Fruit fly (Drosophila melanogaster) whole organism, embryonic: ENCODE data around the gene CG11726.
A peak's percentile ranks its signal among the peaks of the same experiment; 100 is the strongest.

ENCODE experiments used
- Awh ChIP-seq: fragments of 200-800 bp; sonication (Bioruptor generic); IDR thresholded peaks from 2 replicates; pipeline ENCODE4, ENCODE4 v1.3.6; 2022; ENCODE audit warnings: missing biosample characterization, missing genetic modification characterization
- CG1024 ChIP-seq: fragments of 200-800 bp; sonication (Bioruptor generic); IDR thresholded peaks from 2 replicates; pipeline ENCODE4 v1.3.6; 2022; ENCODE audit warnings: missing biosample characterization, missing genetic modification characterization
- CG10321 ChIP-seq: fragments of 200-800 bp; sonication (Bioruptor generic); IDR thresholded peaks from 2 replicates; pipeline ENCODE4 v1.3.6; 2022; ENCODE audit warnings: missing biosample characterization, missing genetic modification characterization
- CG10959 ChIP-seq: fragments of 200-800 bp; sonication (Bioruptor generic); IDR thresholded peaks from 2 replicates; pipeline ENCODE4 v1.3.6; 2022; ENCODE audit warnings: missing biosample characterization, missing genetic modification characterization
- CG11456 ChIP-seq: fragments of 200-800 bp; sonication (Bioruptor generic); IDR thresholded peaks from 3 replicates; pipeline ENCODE4 v1.3.6; 2022; ENCODE audit warnings: missing biosample characterization, missing genetic modification characterization
- CG12155 ChIP-seq: fragments of 200-800 bp; sonication (Bioruptor generic); optimal IDR thresholded peaks from 3 replicates; lab custom pipeline; 2016; ENCODE audit warnings: missing biosample characterization, missing genetic modification characterization
- CG12942 ChIP-seq: fragments of 200-800 bp; sonication (Bioruptor generic); optimal IDR thresholded peaks from 3 replicates; lab custom pipeline; 2016; ENCODE audit warnings: missing biosample characterization, missing genetic modification characterization
- CG15514 ChIP-seq: fragments of 200-800 bp; sonication (Bioruptor generic); optimal IDR thresholded peaks from 3 replicates; lab custom pipeline; 2017; ENCODE audit warnings: missing biosample characterization, missing genetic modification characterization, mild to moderate bottlenecking, moderate library complexity, missing genetic modification reagents
- CG17802 ChIP-seq: fragments of 200-800 bp; sonication (Bioruptor generic); optimal IDR thresholded peaks from 2 replicates; lab custom pipeline; 2018; ENCODE audit warnings: missing biosample characterization, mild to moderate bottlenecking, missing genetic modification characterization, moderate library complexity
- CG17912 ChIP-seq: fragments of 200-800 bp; sonication (Bioruptor generic); optimal IDR thresholded peaks from 2 replicates; lab custom pipeline; 2018; ENCODE audit warnings: missing biosample characterization, mild to moderate bottlenecking, missing genetic modification characterization
- CG1792 ChIP-seq: fragments of 200-800 bp; sonication (Bioruptor generic); optimal IDR thresholded peaks from 2 replicates; lab custom pipeline; 2016; ENCODE audit warnings: missing biosample characterization, missing genetic modification characterization
- CG2678 ChIP-seq: fragments of 200-800 bp; sonication (Bioruptor generic); optimal IDR thresholded peaks from 3 replicates; lab custom pipeline; 2019; ENCODE audit warnings: missing biosample characterization, mild to moderate bottlenecking, missing genetic modification characterization, moderate library complexity
- CG2712 ChIP-seq: fragments of 200-800 bp; optimal IDR thresholded peaks from 3 replicates; lab custom pipeline; 2019; ENCODE audit warnings: missing biosample characterization, mild to moderate bottlenecking, missing genetic modification characterization, moderate library complexity
- CG30403 ChIP-seq: fragments of 200-800 bp; sonication (Bioruptor generic); optimal IDR thresholded peaks from 3 replicates; lab custom pipeline; 2016; ENCODE audit warnings: missing biosample characterization, missing genetic modification characterization
- CG32772 ChIP-seq: fragments of 200-800 bp; sonication (Bioruptor generic); IDR thresholded peaks from 2 replicates; pipeline ENCODE4 v1.3.6; 2022; ENCODE audit warnings: missing biosample characterization, missing genetic modification characterization
- CG3407 ChIP-seq: fragments of 200-800 bp; sonication (Bioruptor generic); optimal IDR thresholded peaks from 2 replicates; lab custom pipeline; 2018; ENCODE audit warnings: missing biosample characterization, mild to moderate bottlenecking, missing genetic modification characterization
- CG3995 ChIP-seq: fragments of 200-800 bp; sonication (Bioruptor generic); optimal IDR thresholded peaks from 3 replicates; lab custom pipeline; 2016; ENCODE audit warnings: missing biosample characterization, missing genetic modification characterization
- CG4854 ChIP-seq: fragments of 200-800 bp; sonication (Bioruptor generic); optimal IDR thresholded peaks from 2 replicates; lab custom pipeline; 2016; ENCODE audit warnings: missing biosample characterization, missing genetic modification characterization, inconsistent platforms
- CG6683 ChIP-seq: fragments of 200-800 bp; sonication (Bioruptor generic); optimal IDR thresholded peaks from 2 replicates; lab custom pipeline; 2017; ENCODE audit warnings: missing biosample characterization, mild to moderate bottlenecking, missing genetic modification characterization, missing genetic modification reagents
- CG9932 ChIP-seq: fragments of 200-800 bp; sonication (Bioruptor generic); IDR thresholded peaks from 2 replicates; pipeline ENCODE4 v1.3.6; 2022; ENCODE audit warnings: missing biosample characterization, missing genetic modification characterization
- Dad ChIP-seq: fragments of 200-800 bp; sonication (Bioruptor generic); optimal IDR thresholded peaks from 3 replicates; lab custom pipeline; 2016; ENCODE audit warnings: missing biosample characterization, missing genetic modification characterization
- Drgx ChIP-seq: fragments of 200-800 bp; sonication (Bioruptor generic); IDR thresholded peaks from 2 replicates; pipeline ENCODE4 v1.3.6; 2022; ENCODE audit warnings: missing biosample characterization, missing genetic modification characterization
- Elba2 ChIP-seq: fragments of 200-800 bp; sonication (Bioruptor generic); optimal IDR thresholded peaks from 3 replicates; lab custom pipeline; 2016; ENCODE audit warnings: missing biosample characterization, missing genetic modification characterization
- Fer1 ChIP-seq: fragments of 200-800 bp; sonication (Bioruptor generic); optimal IDR thresholded peaks from 2 replicates; lab custom pipeline; 2017; ENCODE audit warnings: missing biosample characterization, mild to moderate bottlenecking, missing genetic modification characterization
- Gug ChIP-seq: fragments of 200-800 bp; sonication (Bioruptor generic); IDR thresholded peaks from 4 replicates; pipeline ENCODE4 v1.3.6; 2022; ENCODE audit warnings: missing biosample characterization, missing genetic modification characterization
- H15 ChIP-seq: fragments of 200-800 bp; sonication (Bioruptor generic); IDR thresholded peaks from 3 replicates; pipeline ENCODE4 v1.3.6; 2022; ENCODE audit warnings: missing biosample characterization, missing genetic modification characterization
- HLH3B ChIP-seq: fragments of 200-800 bp; sonication (Bioruptor generic); IDR thresholded peaks from 2 replicates; pipeline ENCODE4 v1.3.6; 2022; ENCODE audit warnings: missing biosample characterization, missing genetic modification characterization
- Mes4 ChIP-seq: fragments of 200-800 bp; sonication (Bioruptor generic); optimal IDR thresholded peaks from 2 replicates; lab custom pipeline; 2016; ENCODE audit warnings: missing biosample characterization, missing genetic modification characterization
- NC2β ChIP-seq: fragments of 200-800 bp; sonication (Bioruptor generic); optimal IDR thresholded peaks from 2 replicates; lab custom pipeline; 2016; ENCODE audit warnings: missing biosample characterization, missing genetic modification characterization
- Nf-YB ChIP-seq: fragments of 200-800 bp; sonication (Bioruptor generic); optimal IDR thresholded peaks from 3 replicates; lab custom pipeline; 2019; ENCODE audit warnings: missing biosample characterization, mild to moderate bottlenecking, missing genetic modification characterization, moderate library complexity
- Ptx1 ChIP-seq: fragments of 200-800 bp; sonication (Bioruptor generic); IDR thresholded peaks from 2 replicates; pipeline ENCODE4 v1.3.6; 2022; ENCODE audit warnings: missing biosample characterization, missing genetic modification characterization
- Rx ChIP-seq: fragments of 200-800 bp; sonication (Bioruptor generic); IDR thresholded peaks from 2 replicates; pipeline ENCODE4 v1.3.6; 2022; ENCODE audit warnings: missing biosample characterization, missing genetic modification characterization
- aop ChIP-seq: fragments of 200-800 bp; sonication (Bioruptor generic); IDR thresholded peaks from 2 replicates; pipeline ENCODE4 v1.3.6; 2022; ENCODE audit warnings: missing biosample characterization, missing genetic modification characterization
- chn ChIP-seq: fragments of 200-800 bp; sonication (Bioruptor generic); optimal IDR thresholded peaks from 2 replicates; lab custom pipeline; 2016; ENCODE audit warnings: missing biosample characterization, missing genetic modification characterization
- ci ChIP-seq: fragments of 200-800 bp; sonication (Bioruptor generic); IDR thresholded peaks from 3 replicates; pipeline ENCODE4 v1.3.6; 2022; ENCODE audit warnings: missing biosample characterization, missing genetic modification characterization
- dan ChIP-seq: fragments of 200-800 bp; sonication (Bioruptor generic); IDR thresholded peaks from 2 replicates; pipeline ENCODE4 v1.3.6; 2022; ENCODE audit warnings: missing biosample characterization, missing genetic modification characterization
- dimm ChIP-seq: fragments of 200-800 bp; sonication (Bioruptor generic); IDR thresholded peaks from 2 replicates; pipeline ENCODE4 v1.3.6; 2022; ENCODE audit warnings: missing biosample characterization, missing genetic modification characterization
- gce ChIP-seq: fragments of 200-800 bp; sonication (Bioruptor generic); IDR thresholded peaks from 3 replicates; pipeline ENCODE4 v1.3.6; 2022; ENCODE audit warnings: missing biosample characterization, missing genetic modification characterization
- nau ChIP-seq: fragments of 200-800 bp; sonication (Bioruptor generic); optimal IDR thresholded peaks from 3 replicates; lab custom pipeline; 2017; ENCODE audit warnings: missing biosample characterization, mild to moderate bottlenecking, missing genetic modification characterization, missing genetic modification reagents
- nerfin-2 ChIP-seq: fragments of 200-800 bp; sonication (Bioruptor generic); IDR thresholded peaks from 2 replicates; pipeline ENCODE4 v1.3.6; 2022; ENCODE audit warnings: missing biosample characterization, missing genetic modification characterization; ENCODE audit not compliant: partially characterized antibody
- pros ChIP-seq: fragments of 200-800 bp; sonication (Bioruptor generic); optimal IDR thresholded peaks from 3 replicates; lab custom pipeline; 2019; ENCODE audit warnings: missing biosample characterization, mild to moderate bottlenecking, missing genetic modification characterization, moderate library complexity
- row ChIP-seq: fragments of 200-800 bp; sonication (Bioruptor generic); IDR thresholded peaks from 3 replicates; pipeline ENCODE4 v1.3.6; 2022; ENCODE audit warnings: missing biosample characterization, missing genetic modification characterization
- schlank ChIP-seq: fragments of 200-800 bp; sonication (Bioruptor generic); optimal IDR thresholded peaks from 2 replicates; lab custom pipeline; 2018; ENCODE audit warnings: missing biosample characterization, mild to moderate bottlenecking, missing genetic modification characterization
- slbo ChIP-seq: fragments of 200-800 bp; sonication (Bioruptor generic); IDR thresholded peaks from 2 replicates; pipeline ENCODE4 v1.3.6; 2022; ENCODE audit warnings: missing biosample characterization, missing genetic modification characterization
- tin ChIP-seq: fragments of 200-800 bp; sonication (Bioruptor generic); optimal IDR thresholded peaks from 3 replicates; lab custom pipeline; 2016; ENCODE audit warnings: missing biosample characterization, missing genetic modification characterization
- tx ChIP-seq: fragments of 200-800 bp; sonication (Bioruptor generic); optimal IDR thresholded peaks from 2 replicates; lab custom pipeline; 2016; ENCODE audit warnings: missing biosample characterization, missing genetic modification characterization
- zen ChIP-seq: fragments of 200-800 bp; sonication (Bioruptor generic); optimal IDR thresholded peaks from 3 replicates; lab custom pipeline; 2018; ENCODE audit warnings: missing biosample characterization, mild to moderate bottlenecking, missing genetic modification characterization, moderate library complexity

CG11726 gene

dm6 chr3L:11350680-11351665 lies 43.5 kb upstream of the CG11726 start (continued):
- TF ChIP-seq Fer1 (GFP tag; lab: Kevin White, UChicago) (peak; percentile 33), dan (GFP tag; lab: Robert Waterston, UW) (no peak), Dad (GFP tag; lab: Kevin White, UChicago) (peak; percentile 3), nau (GFP tag; lab: Kevin White, UChicago) (peak; percentile 57), HLH3B (GFP tag; lab: Robert Waterston, UW) (no peak), CG2712 (tag; lab: Kevin White, UChicago) (peak; percentile 81), CG15514 (peak; percentile 1), tin (GFP tag; lab: Kevin White, UChicago) (peak; percentile 53), CG10321 (GFP tag; lab: Robert Waterston, UW) (no peak), CG9932 (GFP tag; lab: Robert Waterston, UW) (peak; percentile 73)

dm6 chr3L:11351715-11352114 lies 42.8 kb upstream of the CG11726 start:
- TF ChIP-seq NC2β (GFP tag; lab: Kevin White, UChicago) (no peak), row (no peak), Rx (no peak), H15 (peak; percentile 32; the same call in 1 of the 3 replicates), CG32772 (GFP tag; lab: Robert Waterston, UW) (0 out of 2 replicates have a peak, but pooled peaks have one; percentile 20), Drgx (GFP tag; lab: Robert Waterston, UW) (peak; percentile 48; the same call in 1 of the 2 replicates), gce (GFP tag; lab: Robert Waterston, UW) (0 out of 3 replicates have a peak, but pooled peaks have one; percentile 4), Awh (GFP tag; lab: Robert Waterston, UW) (0 out of 2 replicates have a peak, but pooled peaks have one; percentile 1), Ptx1 (GFP tag; lab: Robert Waterston, UW) (0 out of 2 replicates have a peak, but pooled peaks have one; percentile 21), slbo (GFP tag; lab: Robert Waterston, UW) (0 out of 2 replicates have a peak, but pooled peaks have one; percentile 4), Mes4 (GFP tag; lab: Kevin White, UChicago) (no peak), ci (GFP tag; lab: Robert Waterston, UW) (no peak), CG12155 (GFP tag; lab: Kevin White, UChicago) (no peak), tx (GFP tag; lab: Kevin White, UChicago) (no peak)

dm6 chr3L:11353002-11353401 lies 41.5 kb upstream of the CG11726 start:
- TF ChIP-seq aop (GFP tag; lab: Robert Waterston, UW) (no peak), CG6683 (GFP tag; lab: Kevin White, UChicago) (peak; percentile 64), CG10959 (GFP tag; lab: Robert Waterston, UW) (peak; percentile 49), Nf-YB (GFP tag; lab: Kevin White, UChicago) (peak; percentile 62), CG11456 (GFP tag; lab: Robert Waterston, UW) (peak; percentile 90), pros (no peak), CG3407 (GFP tag; lab: Kevin White, UChicago) (peak; percentile 19), zen (tag; lab: Kevin White, UChicago) (peak; percentile 46), chn (peak; percentile 78), Gug (peak; percentile 80; the same call in 2 of the 4 replicates), Mes4 (GFP tag; lab: Kevin White, UChicago) (peak; percentile 45), CG4854 (GFP tag; lab: Kevin White, UChicago) (peak; percentile 77), CG12942 (GFP tag; lab: Kevin White, UChicago) (peak; percentile 71), nerfin-2 (GFP tag; lab: Robert Waterston, UW) (no peak), CG1792 (peak; percentile 85), CG2678 (tag; lab: Kevin White, UChicago) (peak; percentile 88), schlank (tag; lab: Kevin White, UChicago) (peak; percentile 88), CG30403 (GFP tag; lab: Kevin White, UChicago) (peak; percentile 87), Elba2 (GFP tag; lab: Kevin White, UChicago) (peak; percentile 6), CG3995 (GFP tag; lab: Kevin White, UChicago) (peak; percentile 59), dimm (GFP tag; lab: Robert Waterston, UW) (peak; percentile 34; the same call in 1 of the 2 replicates), CG17912 (GFP tag; lab: Kevin White, UChicago) (no peak), CG17802 (peak; percentile 14), CG1024 (peak; percentile 14; the same call in 1 of the 2 replicates)
